Worm (Caenorhabditis elegans): Measurements from ENCODE around the gene F23H11.4.

- TF ChIP-seq mxl-1 (tag; optimal IDR thresholded peaks at IDR 0.05) (no peak), dpl-1 (GFP tag; optimal IDR thresholded peaks at IDR 0.05) (peak; percentile 47), ekl-4 (GFP tag; IDR thresholded peaks at IDR 0.05) (no peak), pha-4 (tag; optimal IDR thresholded peaks at IDR 0.05) (no peak), hmg-20 (GFP tag; IDR thresholded peaks at IDR 0.05) (no peak), lin-26 (GFP tag; IDR thresholded peaks at IDR 0.05) (no peak), nhr-120 (GFP tag; IDR thresholded peaks at IDR 0.05) (no peak), hsf-1 (GFP tag; IDR thresholded peaks at IDR 0.05) (no peak), hmg-1.2 (GFP tag; IDR thresholded peaks at IDR 0.05) (0 out of 2 replicates have a peak, but pooled peaks have one; percentile 8), rpc-1 (optimal IDR thresholded peaks at IDR 0.05) (no peak), rpc-1 (tag; optimal IDR thresholded peaks at IDR 0.05) (no peak), mcd-1 (GFP tag; IDR thresholded peaks at IDR 0.05) (peak; percentile 85), madf-8 (GFP tag; conservative IDR thresholded peaks at IDR 0.05) (no peak), mel-28 (tag; optimal IDR thresholded peaks at IDR 0.05; ENCODE audit: borderline replicate concordance) (no peak), snpc-4 (GFP tag; optimal IDR thresholded peaks at IDR 0.05) (no peak), snpc-4 (tag; optimal IDR thresholded peaks at IDR 0.05) (no peak)
Observed at ce11 chrIII:901600-902250, 5.6 kb downstream of the F23H11.4 start.
